Fruit fly (Drosophila melanogaster): ENCODE data around the gene Crg-1.
"Not testable (repeated sequence)": the region's sequence is repeated elsewhere in the genome, so short reads cannot be mapped to it uniquely, and the experiment has no call there.

The Crg-1 gene

DNA sequence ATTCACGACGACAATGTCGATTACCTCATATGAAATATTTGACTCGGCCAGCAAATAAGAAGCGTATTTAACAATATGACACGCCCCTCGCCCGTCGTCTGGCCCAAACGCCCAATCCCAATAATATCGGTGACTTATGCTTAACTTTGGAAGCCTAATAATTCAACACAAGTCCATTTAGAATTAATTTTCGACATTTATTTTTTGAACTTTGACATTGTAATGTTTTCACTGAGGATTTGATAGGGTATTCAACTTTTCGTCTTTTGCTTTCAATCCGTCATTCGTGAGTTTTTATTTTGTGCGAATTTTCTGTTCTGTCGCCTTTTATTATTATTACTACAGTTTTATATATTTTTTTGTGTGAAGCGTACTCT is 20.6 kb upstream of the Crg-1 start:
- peak; percentile 12 for TF ChIP-seq noc (tag; optimal IDR thresholded peaks at IDR 0.05)

dm6 chrX:3772811-3773740 is 19.9 kb upstream of the Crg-1 start:
- TF ChIP-seq noc (tag; optimal IDR thresholded peaks at IDR 0.05) = peak; percentile 94

- peak; percentile 99 for TF ChIP-seq noc (tag; optimal IDR thresholded peaks at IDR 0.05)
Measured at dm6 chrX:3774277-3774676, 18.7 kb upstream of the Crg-1 start.

DNA sequence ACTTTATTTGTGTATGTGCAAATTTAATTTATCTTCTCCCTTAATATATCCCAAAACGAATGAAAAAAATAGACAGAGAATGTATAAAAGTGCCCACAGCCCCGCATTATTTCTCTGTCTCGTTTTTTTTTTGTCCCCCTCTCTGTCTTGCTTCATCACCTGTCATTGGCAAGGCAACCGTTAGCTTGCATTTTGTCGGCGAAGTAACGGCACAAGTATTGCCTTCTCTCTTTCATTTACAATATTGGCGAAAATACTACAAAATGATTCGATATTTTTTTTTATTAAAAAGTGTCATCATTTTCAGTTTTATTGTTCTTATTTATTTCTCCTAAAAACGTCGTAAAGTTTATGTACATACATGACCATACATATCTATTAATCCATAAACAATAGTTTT is 17.9 kb upstream of the Crg-1 start:
- no peak for TF ChIP-seq noc (tag; optimal IDR thresholded peaks at IDR 0.05)

DNA sequence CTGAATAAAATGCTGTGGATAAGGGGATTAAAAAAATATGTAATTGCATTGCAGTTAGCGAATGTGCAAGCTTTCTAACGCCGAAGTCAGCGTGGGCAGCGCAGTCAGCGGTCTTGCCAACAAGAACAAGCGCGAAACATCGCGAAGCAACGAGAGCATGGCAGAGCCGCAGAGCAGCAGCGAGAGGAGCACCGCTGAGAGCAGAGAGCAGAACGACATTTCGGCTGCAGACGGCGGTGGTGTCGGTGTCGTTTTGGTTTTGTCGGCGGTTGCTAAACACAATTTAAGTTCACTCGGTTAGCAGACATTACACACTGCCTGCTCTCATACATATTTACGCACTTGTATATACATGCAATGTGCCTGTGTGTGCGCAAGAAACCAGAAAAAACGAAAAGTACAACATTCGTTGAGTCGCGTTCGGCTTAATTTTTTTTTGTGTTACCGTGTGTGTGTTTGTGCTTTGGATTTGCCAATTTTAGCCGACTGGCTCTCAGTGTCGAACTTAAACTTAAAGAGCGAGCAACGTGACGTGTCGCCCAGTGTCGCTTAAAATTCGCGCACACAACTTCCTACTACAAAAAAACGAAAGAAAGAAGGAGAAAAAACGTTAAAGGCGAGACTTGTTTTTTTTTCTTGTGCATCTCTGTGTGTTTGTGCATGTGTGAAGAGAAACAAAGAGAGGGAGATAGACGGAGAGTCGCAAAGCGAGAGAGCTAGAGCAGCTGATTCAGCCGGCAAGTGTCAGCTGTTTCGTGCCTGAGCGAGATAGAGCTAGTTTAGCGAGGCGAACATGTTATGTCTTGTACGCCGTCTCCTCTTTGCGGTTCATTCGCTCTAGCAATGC is 17.0 kb upstream of the Crg-1 start:
- TF ChIP-seq noc (tag; optimal IDR thresholded peaks at IDR 0.05) = peak; percentile 35

DNA sequence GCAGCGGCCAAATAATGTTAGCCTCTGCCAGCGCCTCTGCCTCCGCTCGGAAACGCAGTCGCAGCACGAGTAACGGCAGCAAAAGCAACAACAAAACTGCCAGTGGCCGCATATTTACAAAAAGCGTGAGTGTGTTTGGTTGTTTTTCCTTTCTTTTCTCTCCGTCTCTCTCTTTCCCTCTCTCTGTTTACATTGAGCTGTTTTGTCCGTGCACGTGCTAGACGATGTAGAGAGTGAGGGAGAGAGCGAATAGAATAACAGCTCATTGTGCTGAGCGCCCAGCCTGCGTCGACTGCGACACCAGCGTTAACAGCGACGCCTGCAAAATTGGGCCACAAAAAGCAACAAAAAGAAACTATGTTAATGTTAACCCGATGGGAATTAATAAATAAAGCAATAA is 15.8 kb upstream of the Crg-1 start:
- TF ChIP-seq noc (tag; optimal IDR thresholded peaks at IDR 0.05) = peak; percentile 46

DNA sequence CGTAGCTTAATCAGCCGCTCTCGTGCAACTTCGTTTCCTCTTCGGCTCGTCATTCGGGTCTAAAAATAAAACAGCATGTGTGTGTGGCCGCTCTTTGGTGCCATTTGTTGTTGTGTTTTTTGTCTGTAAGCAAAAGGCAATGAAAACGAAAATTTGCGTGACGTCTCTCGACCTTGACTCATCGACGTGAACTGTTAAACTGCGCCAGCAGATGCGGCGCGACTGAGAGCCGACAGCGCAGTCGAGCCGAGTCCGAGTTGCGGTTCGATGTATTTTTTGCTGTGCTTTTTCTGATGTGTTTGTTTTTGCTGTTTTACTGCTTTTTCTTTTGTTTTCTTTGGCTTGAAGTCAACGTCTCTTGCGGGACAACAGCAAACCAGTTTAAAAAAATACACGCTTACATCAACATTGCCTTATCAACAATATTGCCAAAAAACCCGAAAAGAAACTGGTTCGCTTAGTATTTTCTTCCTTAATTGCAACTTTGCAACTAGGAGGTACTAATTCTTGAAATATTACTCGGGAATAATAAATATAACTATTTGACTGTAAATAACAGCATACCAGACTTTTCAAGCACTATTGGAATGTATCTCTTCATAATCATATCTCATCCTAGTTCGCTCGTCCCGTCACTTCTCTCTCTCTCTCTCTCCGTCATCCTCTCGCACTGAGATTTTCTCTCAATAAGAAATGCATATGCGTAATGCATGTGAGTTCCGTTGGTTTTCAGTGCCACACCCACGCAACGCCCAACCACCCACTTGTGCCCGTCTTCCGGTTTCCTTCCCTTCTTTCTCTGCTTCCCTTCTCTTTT is 14.7 kb upstream of the Crg-1 start:
- TF ChIP-seq noc (tag; optimal IDR thresholded peaks at IDR 0.05) = peak; percentile 27

- TF ChIP-seq noc (tag; optimal IDR thresholded peaks at IDR 0.05) = no peak
Measured at dm6 chrX:3778952-3779502, 14.0 kb upstream of the Crg-1 start.

dm6 chrX:3779686-3780407 is 13.2 kb upstream of the Crg-1 start:
- TF ChIP-seq noc (tag; optimal IDR thresholded peaks at IDR 0.05) = peak; percentile 41

- no peak for TF ChIP-seq noc (tag; optimal IDR thresholded peaks at IDR 0.05)
Measured at dm6 chrX:3780884-3781283, 12.1 kb upstream of the Crg-1 start.

DNA sequence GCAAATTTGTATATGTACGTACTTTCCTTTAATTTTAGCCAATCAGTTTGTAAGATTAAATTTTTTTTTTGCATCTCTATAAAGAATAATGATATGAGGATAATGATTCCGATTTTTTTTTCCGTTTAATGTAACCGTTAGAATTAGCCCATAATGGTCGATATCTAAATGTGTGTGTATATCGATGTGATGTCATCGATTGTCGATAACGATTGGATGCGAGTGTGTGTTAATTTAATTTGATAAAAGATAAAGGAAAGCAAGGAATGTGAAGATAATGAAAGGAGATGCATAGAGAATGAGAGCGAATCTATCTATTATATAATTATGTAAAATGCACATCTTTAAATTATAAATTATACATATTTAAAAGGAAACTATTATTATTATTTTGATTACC is 4.6 kb upstream of the Crg-1 start:
- no peak for TF ChIP-seq noc (tag; optimal IDR thresholded peaks at IDR 0.05)

DNA sequence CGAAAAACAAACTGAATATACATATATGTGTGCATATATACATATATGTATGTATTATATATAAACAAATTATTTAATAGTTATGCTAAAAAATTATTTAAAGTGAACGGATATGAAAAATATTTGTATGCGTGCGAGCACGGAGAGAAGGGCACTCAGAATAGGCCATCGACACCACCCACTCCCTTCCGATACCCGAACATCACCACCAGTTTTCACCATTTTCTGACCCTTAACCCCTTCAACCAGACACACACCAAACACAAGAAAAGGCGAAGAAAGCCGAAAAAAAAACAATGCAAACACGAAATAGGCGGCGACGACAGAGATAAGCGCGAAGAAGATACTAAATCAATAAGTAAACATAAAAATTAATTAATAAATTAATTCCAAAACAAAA is 3.7 kb upstream of the Crg-1 start:
- TF ChIP-seq noc (tag; optimal IDR thresholded peaks at IDR 0.05) = no peak

- TF ChIP-seq noc (tag; optimal IDR thresholded peaks at IDR 0.05) = not testable (repeated sequence)
Measured at dm6 chrX:3789769-3790168, 3.3 kb upstream of the Crg-1 start, which contains the start of gene HIP-R. TSS of gene HIP-R (plus strand) at chrX:3789969.

DNA sequence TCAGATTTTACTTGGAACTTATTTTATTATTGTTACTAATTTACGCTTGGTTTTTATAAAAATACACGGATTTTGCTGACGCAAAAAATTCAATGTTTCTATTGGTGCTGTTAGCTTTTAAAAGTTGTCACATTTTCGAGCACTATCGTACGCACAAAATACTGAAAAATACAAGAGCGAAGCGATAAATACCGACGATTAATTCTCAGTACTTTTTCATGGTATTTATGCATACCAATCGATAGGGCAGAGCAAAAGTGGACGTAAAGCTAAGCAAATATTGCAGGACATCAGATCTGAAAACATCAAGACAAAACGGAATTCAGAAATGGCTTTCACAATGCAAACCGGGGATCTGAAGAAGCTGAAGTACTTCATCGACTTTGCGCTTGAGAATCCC is 5.9 kb downstream of the Crg-1 start, which contains the start of gene HIP:
TSS of gene HIP (plus strand) at position 232 of the 400 bp plus-strand sequence.
- not testable (repeated sequence) for TF ChIP-seq noc (tag; optimal IDR thresholded peaks at IDR 0.05)

DNA sequence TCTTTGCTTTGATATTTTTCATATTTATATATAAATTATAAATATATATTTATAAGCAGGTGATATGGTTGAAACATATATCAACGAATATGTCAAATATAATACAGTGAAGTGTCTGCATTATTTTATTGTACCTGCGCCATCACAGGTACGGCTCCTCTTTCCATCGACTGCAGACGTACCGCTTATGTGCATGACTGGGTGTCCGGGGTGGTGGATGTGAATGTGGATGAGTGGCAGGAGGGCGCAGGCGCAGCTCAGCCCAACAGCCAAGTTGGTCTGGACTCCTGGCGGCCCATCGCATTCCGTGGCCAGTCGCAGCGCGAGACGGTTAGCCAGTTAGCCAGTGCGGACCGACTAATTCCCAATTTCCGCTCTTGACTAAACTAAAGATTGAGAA is 9.0 kb downstream of the Crg-1 start, which contains the start of gene fd3F:
TSS of gene fd3F (plus strand) at position 301 of the 400 bp plus-strand sequence.
- not testable (repeated sequence) for TF ChIP-seq noc (tag; optimal IDR thresholded peaks at IDR 0.05)

All from whole organism, larva.